Fruit fly (Drosophila melanogaster): ENCODE measurements around the gene kmr.
A peak's percentile ranks its signal among the peaks of the same experiment; 100 is the strongest.

Gene kmr

DNA sequence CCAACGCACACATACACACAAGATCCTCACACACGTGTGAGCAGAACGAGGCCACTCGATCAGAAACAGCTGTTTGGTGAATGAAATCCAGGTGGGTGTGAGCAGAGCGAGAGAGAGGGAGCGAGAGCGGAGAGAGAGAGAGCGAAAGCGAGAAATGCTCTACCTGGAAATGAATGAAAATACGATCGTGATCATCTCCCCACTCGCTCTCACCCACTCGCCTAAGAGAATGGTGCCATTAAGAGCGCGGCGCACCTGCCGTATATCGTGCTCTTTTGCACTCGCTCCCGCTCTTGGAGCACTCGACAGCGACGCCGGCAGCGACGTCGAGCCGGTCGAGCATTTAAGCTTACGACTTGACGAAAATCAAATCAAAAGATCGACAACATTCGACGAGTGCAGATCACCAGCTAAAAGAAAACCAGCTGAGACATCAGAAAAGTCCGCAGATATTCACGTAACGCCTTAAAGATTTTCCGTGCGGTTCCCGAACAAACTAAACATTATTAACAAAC is 97.8 kb downstream of the kmr start, which contains the start of the genes tal-1A, tal-2A, tal-3A and tal-AA (continued):
- TF ChIP-seq C15 (GFP tag; IDR thresholded peaks at IDR 0.05) (no peak), Adf1 (GFP tag; IDR thresholded peaks at IDR 0.05) (peak; percentile 90), twi (tag; optimal IDR thresholded peaks at IDR 0.05) (peak; percentile 19), pan (optimal IDR thresholded peaks at IDR 0.05) (no peak), pan (GFP tag; optimal IDR thresholded peaks at IDR 0.05 in 1 of 2, IDR thresholded peaks at IDR 0.05 in 1 of 2) (peak in 1 of 2 experiments; percentile 39), CG3163 (GFP tag; optimal IDR thresholded peaks at IDR 0.05) (peak; percentile 98), Blimp-1 (GFP tag; optimal IDR thresholded peaks at IDR 0.05) (peak; percentile 38), gt (GFP tag; IDR thresholded peaks at IDR 0.05) (no peak), CG34422 (GFP tag; IDR thresholded peaks at IDR 0.05) (0 out of 3 replicates have a peak, but pooled peaks have one; percentile 33), BtbVII (GFP tag; optimal IDR thresholded peaks at IDR 0.05) (peak; percentile 65), CG14050 (GFP tag; IDR thresholded peaks at IDR 0.05) (no peak), ftz-f1 (GFP tag; optimal IDR thresholded peaks at IDR 0.05) (peak; percentile 23), CG32532 (GFP tag; IDR thresholded peaks at IDR 0.05) (peak; percentile 81; the same call in 1 of the 2 replicates), Xrp1 (GFP tag; IDR thresholded peaks at IDR 0.05) (peak; percentile 45), CG31365 (tag; optimal IDR thresholded peaks at IDR 0.05) (peak; percentile 38), CG15514 (GFP tag; optimal IDR thresholded peaks at IDR 0.05) (peak; percentile 36), D (optimal IDR thresholded peaks at IDR 0.05) (peak; percentile 80), D (GFP tag; optimal IDR thresholded peaks at IDR 0.05) (no peak), jigr1 (GFP tag; IDR thresholded peaks at IDR 0.05) (no peak), Atf-2 (GFP tag; optimal IDR thresholded peaks at IDR 0.05) (no peak), Eip74EF (GFP tag; optimal IDR thresholded peaks at IDR 0.05) (peak in 1 of 2 experiments; percentile 72), row (GFP tag; IDR thresholded peaks at IDR 0.05) (peak; percentile 15; the same call in 1 of the 3 replicates), pzg (GFP tag; optimal IDR thresholded peaks at IDR 0.05) (no peak), CG4730 (GFP tag; IDR thresholded peaks at IDR 0.05) (no peak), CG13287 (GFP tag; IDR thresholded peaks at IDR 0.05; ENCODE audit: partially characterized antibody) (peak; percentile 74), CG3726 (GFP tag; IDR thresholded peaks at IDR 0.05) (no peak), unc-4 (GFP tag; IDR thresholded peaks at IDR 0.05; ENCODE audit: partially characterized antibody) (0 out of 2 replicates have a peak, but pooled peaks have one; percentile 30), HLH4C (GFP tag; IDR thresholded peaks at IDR 0.05; ENCODE audit: partially characterized antibody) (0 out of 3 replicates have a peak, but pooled peaks have one; percentile 7), CG10543 (GFP tag; optimal IDR thresholded peaks at IDR 0.05) (no peak), CG8924 (tag; optimal IDR thresholded peaks at IDR 0.05) (peak; percentile 17), Nf-YB (GFP tag; optimal IDR thresholded peaks at IDR 0.05) (peak; percentile 90), Meics (GFP tag; optimal IDR thresholded peaks at IDR 0.05) (no peak), CG17328 (GFP tag; IDR thresholded peaks at IDR 0.05) (0 out of 2 replicates have a peak, but pooled peaks have one; percentile 10), trem (tag; optimal IDR thresholded peaks at IDR 0.05) (no peak), gsb-n (tag; optimal IDR thresholded peaks at IDR 0.05) (peak; percentile 26), CG17385 (GFP tag; optimal IDR thresholded peaks at IDR 0.05) (peak; percentile 65), Trl (optimal IDR thresholded peaks at IDR 0.05) (peak; percentile 96 to 99), Trl (GFP tag; optimal IDR thresholded peaks at IDR 0.05) (peak; percentile 30), gcm (GFP tag; optimal IDR thresholded peaks at IDR 0.05) (peak; percentile 7), bigmax (GFP tag; optimal IDR thresholded peaks at IDR 0.05) (no peak), slp2 (GFP tag; optimal IDR thresholded peaks at IDR 0.05) (no peak), CG11560 (tag; IDR thresholded peaks at IDR 0.05) (no peak), ac (GFP tag; optimal IDR thresholded peaks at IDR 0.05) (peak; percentile 81), CG5180 (GFP tag; optimal IDR thresholded peaks at IDR 0.05) (peak; percentile 82), gce (GFP tag; IDR thresholded peaks at IDR 0.05) (peak; percentile 45; the same call in 1 of the 3 replicates), CG13894 (tag; optimal IDR thresholded peaks at IDR 0.05) (no peak), ci (GFP tag; IDR thresholded peaks at IDR 0.05) (peak; percentile 84), CG9817 (tag; optimal IDR thresholded peaks at IDR 0.05) (no peak), Ptx1 (GFP tag; IDR thresholded peaks at IDR 0.05) (no peak), Opbp (GFP tag; IDR thresholded peaks at IDR 0.05; ENCODE audit: partially characterized antibody) (0 out of 3 replicates have a peak, but pooled peaks have one; percentile 47)
